Fruit fly (Drosophila melanogaster) whole organism, embryonic: ENCODE data around the gene CG18301.

Experiments
- Atf3 ChIP-seq: fragments of 200-800 bp; sonication (Bioruptor generic); optimal IDR thresholded peaks from 3 replicates; lab custom pipeline; 2016; ENCODE audit warnings: missing biosample characterization, missing genetic modification characterization
- Awh ChIP-seq: fragments of 200-800 bp; sonication (Bioruptor generic); IDR thresholded peaks from 2 replicates; pipeline ENCODE4, ENCODE4 v1.3.6; 2022; ENCODE audit warnings: missing biosample characterization, missing genetic modification characterization
- CG10209 ChIP-seq: fragments of 200-800 bp; sonication (Bioruptor generic); optimal IDR thresholded peaks from 3 replicates; lab custom pipeline; 2017; ENCODE audit warnings: missing biosample characterization, mild to moderate bottlenecking, missing genetic modification characterization, missing genetic modification reagents
- CG10654 ChIP-seq: fragments of 200-800 bp; sonication (Bioruptor generic); optimal IDR thresholded peaks from 2 replicates; lab custom pipeline; 2016; ENCODE audit warnings: missing biosample characterization, missing genetic modification characterization
- CG11247 ChIP-seq: fragments of 200-800 bp; sonication (Bioruptor generic); IDR thresholded peaks from 2 replicates; pipeline ENCODE4 v1.3.6; 2022; ENCODE audit warnings: missing biosample characterization, missing genetic modification characterization
- CG14050 ChIP-seq: fragments of 200-800 bp; sonication (Bioruptor generic); IDR thresholded peaks from 3 replicates; pipeline ENCODE4 v1.3.6; 2022; ENCODE audit warnings: missing biosample characterization, missing genetic modification characterization
- CG15514 ChIP-seq: fragments of 200-800 bp; sonication (Bioruptor generic); optimal IDR thresholded peaks from 3 replicates; lab custom pipeline; 2017; ENCODE audit warnings: missing biosample characterization, missing genetic modification characterization, mild to moderate bottlenecking, moderate library complexity, missing genetic modification reagents
- CG17385 ChIP-seq: fragments of 200-800 bp; sonication (Bioruptor generic); optimal IDR thresholded peaks from 3 replicates; lab custom pipeline; 2018; ENCODE audit warnings: missing biosample characterization, mild to moderate bottlenecking, missing genetic modification characterization
- CG2678 ChIP-seq: fragments of 200-800 bp; sonication (Bioruptor generic); optimal IDR thresholded peaks from 3 replicates; lab custom pipeline; 2019; ENCODE audit warnings: missing biosample characterization, mild to moderate bottlenecking, missing genetic modification characterization, moderate library complexity
- CG2712 ChIP-seq: fragments of 200-800 bp; optimal IDR thresholded peaks from 3 replicates; lab custom pipeline; 2019; ENCODE audit warnings: missing biosample characterization, mild to moderate bottlenecking, missing genetic modification characterization, moderate library complexity
- CG30020 ChIP-seq: fragments of 200-800 bp; optimal IDR thresholded peaks from 2 replicates; lab custom pipeline; 2019; ENCODE audit warnings: missing biosample characterization, mild to moderate bottlenecking, missing genetic modification characterization, moderate library complexity
- CG4854 ChIP-seq: fragments of 200-800 bp; sonication (Bioruptor generic); optimal IDR thresholded peaks from 2 replicates; lab custom pipeline; 2016; ENCODE audit warnings: missing biosample characterization, missing genetic modification characterization, inconsistent platforms
- CG5953 ChIP-seq: fragments of 200-800 bp; sonication (Bioruptor generic); IDR thresholded peaks from 2 replicates; pipeline ENCODE4 v1.3.6; 2022; ENCODE audit warnings: missing biosample characterization, missing genetic modification characterization
- CG8944 ChIP-seq: fragments of 200-800 bp; sonication (Bioruptor generic); optimal IDR thresholded peaks from 3 replicates; lab custom pipeline; 2016; ENCODE audit warnings: missing biosample characterization, missing genetic modification characterization
- CoRest ChIP-seq: fragments of 200-800 bp; sonication (Bioruptor generic); optimal IDR thresholded peaks from 3 replicates; lab custom pipeline; 2018; ENCODE audit warnings: missing biosample characterization, mild to moderate bottlenecking, missing genetic modification characterization, moderate library complexity
- D ChIP-seq, 2 experiments: fragments of 200-800 bp in 1 of 2; fragments of >200 bp in 1 of 2; sonication (Bioruptor generic) in 1 of 2; optimal IDR thresholded peaks; 2 replicates in 1 of 2; 3 replicates in 1 of 2; lab custom pipeline; 2017; ENCODE audit warnings: mild to moderate bottlenecking in 1 of 2, missing biosample characterization in 1 of 2, missing genetic modification characterization in 1 of 2, missing genetic modification reagents in 1 of 2
- D19B ChIP-seq: fragments of 200-800 bp; sonication (Bioruptor generic); optimal IDR thresholded peaks from 2 replicates; lab custom pipeline; 2017; ENCODE audit warnings: missing biosample characterization, mild to moderate bottlenecking, missing genetic modification characterization
- Dip3 ChIP-seq: fragments of 200-800 bp; sonication (Bioruptor generic); optimal IDR thresholded peaks from 3 replicates; lab custom pipeline; 2016; ENCODE audit warnings: missing biosample characterization, missing genetic modification characterization
- Dll ChIP-seq: fragments of 200-800 bp; sonication (Bioruptor generic); IDR thresholded peaks from 4 replicates; pipeline ENCODE4 v1.3.6; 2022; ENCODE audit warnings: missing biosample characterization, missing genetic modification characterization; ENCODE audit not compliant: partially characterized antibody
- Dp ChIP-seq: fragments of 200-800 bp; sonication (Bioruptor generic); optimal IDR thresholded peaks from 2 replicates; lab custom pipeline; 2018; ENCODE audit warnings: missing biosample characterization, mild to moderate bottlenecking, missing genetic modification characterization, moderate library complexity
- E2f2 ChIP-seq: fragments of 200-800 bp; sonication (Bioruptor generic); IDR thresholded peaks from 2 replicates; pipeline ENCODE4 v1.3.6; 2022; ENCODE audit warnings: missing biosample characterization, missing genetic modification characterization
- Eip74EF ChIP-seq, 2 experiments: fragments of 200-800 bp in 1 of 2; fragments of >200 bp in 1 of 2; sonication (Bioruptor generic) in 1 of 2; optimal IDR thresholded peaks; 2 replicates each; lab custom pipeline; 2017 to 2019; ENCODE audit warnings: missing biosample characterization in 2 of 2, missing genetic modification characterization in 2 of 2, mild to moderate bottlenecking in 1 of 2, moderate library complexity in 1 of 2
- Elba2 ChIP-seq: fragments of 200-800 bp; sonication (Bioruptor generic); optimal IDR thresholded peaks from 3 replicates; lab custom pipeline; 2016; ENCODE audit warnings: missing biosample characterization, missing genetic modification characterization
- Fer1 ChIP-seq: fragments of 200-800 bp; sonication (Bioruptor generic); optimal IDR thresholded peaks from 2 replicates; lab custom pipeline; 2017; ENCODE audit warnings: missing biosample characterization, mild to moderate bottlenecking, missing genetic modification characterization
- Fer3 ChIP-seq: fragments of 200-800 bp; sonication (Bioruptor generic); optimal IDR thresholded peaks from 2 replicates; lab custom pipeline; 2018; ENCODE audit warnings: missing biosample characterization, mild to moderate bottlenecking, missing genetic modification characterization, moderate library complexity
- H2.0 ChIP-seq: fragments of 200-800 bp; sonication (Bioruptor generic); IDR thresholded peaks from 2 replicates; pipeline ENCODE4 v1.3.6; 2022; ENCODE audit warnings: missing biosample characterization, missing genetic modification characterization
- Hmx ChIP-seq: fragments of 200-800 bp; sonication (Bioruptor generic); optimal IDR thresholded peaks from 2 replicates; lab custom pipeline; 2016; ENCODE audit warnings: missing biosample characterization, missing genetic modification characterization
- Hr51 ChIP-seq, 2 experiments: fragments of 200-800 bp; sonication (Bioruptor generic); optimal IDR thresholded peaks; 2 replicates in 1 of 2; 3 replicates in 1 of 2; lab custom pipeline; 2016 to 2018; ENCODE audit warnings: missing biosample characterization in 2 of 2, missing genetic modification characterization in 2 of 2, mild to moderate bottlenecking in 1 of 2, moderate library complexity in 1 of 2
- Lpt ChIP-seq: fragments of >200 bp; optimal IDR thresholded peaks from 2 replicates; lab custom pipeline; 2018; ENCODE audit warnings: missing biosample characterization, missing genetic modification characterization
- MBD-R2 ChIP-seq: fragments of 200-800 bp; sonication (Bioruptor generic); IDR thresholded peaks from 2 replicates; pipeline ENCODE4 v1.3.6; 2022; ENCODE audit warnings: missing biosample characterization, missing genetic modification characterization
- Six4 ChIP-seq: fragments of 200-800 bp; sonication (Bioruptor generic); optimal IDR thresholded peaks from 2 replicates; lab custom pipeline; 2016; ENCODE audit warnings: missing biosample characterization, missing genetic modification characterization
- Sry-δ ChIP-seq: fragments of 200-800 bp; sonication (Bioruptor generic); optimal IDR thresholded peaks from 2 replicates; lab custom pipeline; 2016; ENCODE audit warnings: missing biosample characterization, missing genetic modification characterization
- amos ChIP-seq: fragments of 200-800 bp; sonication (Bioruptor generic); IDR thresholded peaks from 2 replicates; pipeline ENCODE4 v1.3.6; 2022; ENCODE audit warnings: missing biosample characterization, missing genetic modification characterization; ENCODE audit not compliant: partially characterized antibody
- ci ChIP-seq: fragments of 200-800 bp; sonication (Bioruptor generic); IDR thresholded peaks from 3 replicates; pipeline ENCODE4 v1.3.6; 2022; ENCODE audit warnings: missing biosample characterization, missing genetic modification characterization
- dysf ChIP-seq: fragments of 200-800 bp; sonication (Bioruptor generic); IDR thresholded peaks from 3 replicates; pipeline ENCODE4 v1.3.6; 2022; ENCODE audit warnings: missing biosample characterization, missing genetic modification characterization
- esg ChIP-seq: fragments of 200-800 bp; sonication (Bioruptor generic); conservative IDR thresholded peaks from 2 replicates; pipeline ENCODE4 v1.3.6; 2022; ENCODE audit warnings: missing biosample characterization, missing genetic modification characterization
- eve ChIP-seq, 2 experiments: fragments of >200 bp; optimal IDR thresholded peaks; 2 replicates each; lab custom pipeline; 2017; ENCODE audit warnings: missing biosample characterization in 2 of 2, missing genetic modification characterization in 2 of 2
- jigr1 ChIP-seq: fragments of 200-800 bp; sonication (Bioruptor generic); IDR thresholded peaks from 3 replicates; pipeline ENCODE4 v1.3.6; 2022; ENCODE audit warnings: missing biosample characterization, missing genetic modification characterization
- kni ChIP-seq: fragments of 200-800 bp; sonication (Bioruptor generic); optimal IDR thresholded peaks from 3 replicates; lab custom pipeline; 2017; ENCODE audit warnings: mild to moderate bottlenecking, missing biosample characterization, missing genetic modification reagents, missing genetic modification characterization
- mirr ChIP-seq: fragments of 200-800 bp; sonication (Bioruptor generic); optimal IDR thresholded peaks from 3 replicates; lab custom pipeline; 2018; ENCODE audit warnings: missing biosample characterization, mild to moderate bottlenecking, missing genetic modification characterization
- prd ChIP-seq, 3 experiments: fragments of >200 bp in 2 of 3; fragments of 200-800 bp in 1 of 3; sonication (Bioruptor generic) in 1 of 3; optimal IDR thresholded peaks in 2 of 3; IDR thresholded peaks in 1 of 3; 2 replicates in 2 of 3; 3 replicates in 1 of 3; pipeline versions ENCODE4 v1.3.6 to Lab custom; 2017 to 2022; ENCODE audit warnings: missing biosample characterization in 1 of 3, missing genetic modification characterization in 1 of 3
- sc ChIP-seq, 3 experiments: fragments of >200 bp in 2 of 3; fragments of 200-800 bp in 1 of 3; sonication (Bioruptor generic) in 1 of 3; optimal IDR thresholded peaks; 2 replicates in 2 of 3; 3 replicates in 1 of 3; lab custom pipeline; 2017; ENCODE audit warnings: mild to moderate bottlenecking in 1 of 3, missing biosample characterization in 1 of 3, missing genetic modification characterization in 1 of 3, missing genetic modification reagents in 1 of 3
- sens-2 ChIP-seq: fragments of 200-800 bp; sonication (Bioruptor generic); IDR thresholded peaks from 2 replicates; pipeline ENCODE4 v1.3.6; 2022; ENCODE audit warnings: missing biosample characterization, missing genetic modification characterization
- tna ChIP-seq: fragments of 200-800 bp; sonication (Bioruptor generic); IDR thresholded peaks from 2 replicates; pipeline ENCODE4 v1.3.6; 2022; ENCODE audit warnings: missing biosample characterization, missing genetic modification characterization; ENCODE audit not compliant: partially characterized antibody
- vnd ChIP-seq: fragments of 200-800 bp; sonication (Bioruptor generic); IDR thresholded peaks from 3 replicates; pipeline ENCODE4 v1.3.6; 2022; ENCODE audit warnings: missing biosample characterization, missing genetic modification characterization; ENCODE audit not compliant: partially characterized antibody
- zen ChIP-seq: fragments of 200-800 bp; sonication (Bioruptor generic); optimal IDR thresholded peaks from 3 replicates; lab custom pipeline; 2018; ENCODE audit warnings: missing biosample characterization, mild to moderate bottlenecking, missing genetic modification characterization, moderate library complexity
- zen2 ChIP-seq: fragments of 200-800 bp; sonication (Bioruptor generic); IDR thresholded peaks from 3 replicates; pipeline ENCODE4 v1.3.6; 2022; ENCODE audit warnings: missing biosample characterization, missing genetic modification characterization; ENCODE audit not compliant: partially characterized antibody

CG18301 gene

dm6 chr2L:10526953-10527584 lies 4.6 kb upstream of the CG18301 start, which contains the start of gene Lip4 (continued):
- TF ChIP-seq Six4, result peak; percentile 19
- TF ChIP-seq CG10654 (GFP tag; lab: Kevin White, UChicago), result peak; percentile 65
- TF ChIP-seq dysf, result peak; percentile 85
- peak; percentile 2 to 89 for TF ChIP-seq Hr51 (GFP tag; optimal IDR thresholded peaks at IDR 0.05; lab: Kevin White, UChicago)
- TF ChIP-seq Dip3 (GFP tag; lab: Kevin White, UChicago), result peak; percentile 23
- peak; percentile 55; the same call in 1 of the 2 replicates for TF ChIP-seq E2f2 (GFP tag; lab: Robert Waterston, UW)
- TF ChIP-seq Fer3 (tag; lab: Kevin White, UChicago), result peak; percentile 74
- peak; percentile 69 for TF ChIP-seq CG5953 (GFP tag; lab: Robert Waterston, UW)
- TF ChIP-seq tna (GFP tag; lab: Robert Waterston, UW), result no peak
- no peak for TF ChIP-seq prd (optimal IDR thresholded peaks at IDR 0.05; lab: Kevin White, UChicago)
- TF ChIP-seq prd (GFP tag; IDR thresholded peaks at IDR 0.05; lab: Robert Waterston, UW), result peak; percentile 86
- TF ChIP-seq Fer1 (GFP tag; lab: Kevin White, UChicago), result peak; percentile 85
- TF ChIP-seq CG17385 (GFP tag; lab: Kevin White, UChicago), result peak; percentile 70
- no peak for TF ChIP-seq zen2 (GFP tag; lab: Robert Waterston, UW)
- 0 out of 2 replicates have a peak, but pooled peaks have one; percentile 36 for TF ChIP-seq sens-2
- TF ChIP-seq ci (GFP tag; lab: Robert Waterston, UW), result peak; percentile 74; the same call in 2 of the 3 replicates
- no peak for TF ChIP-seq D (optimal IDR thresholded peaks at IDR 0.05; lab: Kevin White, UChicago)
- TF ChIP-seq D (GFP tag; optimal IDR thresholded peaks at IDR 0.05; lab: Kevin White, UChicago), result peak; percentile 43
- no peak for TF ChIP-seq jigr1
- no peak for TF ChIP-seq CG8944
- no peak for TF ChIP-seq amos (GFP tag; lab: Robert Waterston, UW)
- TF ChIP-seq vnd (GFP tag; lab: Robert Waterston, UW), result no peak
- no peak for TF ChIP-seq Dp (GFP tag; lab: Kevin White, UChicago)
- no peak for TF ChIP-seq Sry-δ
- TF ChIP-seq MBD-R2 (GFP tag; lab: Robert Waterston, UW), result peak; percentile 45; the same call in 1 of the 2 replicates
- TF ChIP-seq eve (GFP tag; optimal IDR thresholded peaks at IDR 0.05; lab: Kevin White, UChicago), result peak in 1 of 2 experiments; percentile 86
- no peak for TF ChIP-seq mirr
- peak; percentile 87 for TF ChIP-seq CoRest
- peak; percentile 84 for TF ChIP-seq zen (tag; lab: Kevin White, UChicago)
- peak; percentile 49 for TF ChIP-seq D19B (GFP tag; lab: Kevin White, UChicago)
- peak; percentile 77 for TF ChIP-seq Awh (GFP tag; lab: Robert Waterston, UW)
- peak; percentile 83 for TF ChIP-seq CG2712 (tag; lab: Kevin White, UChicago)
- no peak for TF ChIP-seq Hmx
- TF ChIP-seq esg (GFP tag; lab: Robert Waterston, UW), result peak; percentile 77
- TF ChIP-seq Elba2 (GFP tag; lab: Kevin White, UChicago), result no peak
- no peak for TF ChIP-seq kni (GFP tag; lab: Kevin White, UChicago)
- peak; percentile 61 for TF ChIP-seq CG15514 (GFP tag; lab: Kevin White, UChicago)
- TF ChIP-seq CG2678 (tag; lab: Kevin White, UChicago), result peak; percentile 86
- no peak for TF ChIP-seq Lpt
- TF ChIP-seq Atf3 (GFP tag; lab: Kevin White, UChicago), result peak; percentile 19
- peak; percentile 66; the same call in 2 of the 3 replicates for TF ChIP-seq CG14050 (GFP tag; lab: Robert Waterston, UW)
- TF ChIP-seq H2.0, result peak; percentile 78
- TF ChIP-seq Dll (GFP tag; lab: Robert Waterston, UW), result no peak
- no peak; the same call in 1 of the 2 replicates for TF ChIP-seq CG11247 (GFP tag; lab: Robert Waterston, UW)
- peak; percentile 75 for TF ChIP-seq CG10209 (GFP tag; lab: Kevin White, UChicago)
- TF ChIP-seq CG4854 (GFP tag; lab: Kevin White, UChicago), result peak; percentile 60
- no peak for TF ChIP-seq sc (optimal IDR thresholded peaks at IDR 0.05; lab: Kevin White, UChicago)
- TF ChIP-seq sc (GFP tag; optimal IDR thresholded peaks at IDR 0.05; lab: Kevin White, UChicago), result no peak
- peak in 1 of 2 experiments; percentile 67 for TF ChIP-seq Eip74EF (GFP tag; optimal IDR thresholded peaks at IDR 0.05; lab: Kevin White, UChicago)
- no peak for TF ChIP-seq CG30020 (tag; lab: Kevin White, UChicago)
